Fruit fly (Drosophila melanogaster): ENCODE measurements around the gene CG34179.

DNA sequence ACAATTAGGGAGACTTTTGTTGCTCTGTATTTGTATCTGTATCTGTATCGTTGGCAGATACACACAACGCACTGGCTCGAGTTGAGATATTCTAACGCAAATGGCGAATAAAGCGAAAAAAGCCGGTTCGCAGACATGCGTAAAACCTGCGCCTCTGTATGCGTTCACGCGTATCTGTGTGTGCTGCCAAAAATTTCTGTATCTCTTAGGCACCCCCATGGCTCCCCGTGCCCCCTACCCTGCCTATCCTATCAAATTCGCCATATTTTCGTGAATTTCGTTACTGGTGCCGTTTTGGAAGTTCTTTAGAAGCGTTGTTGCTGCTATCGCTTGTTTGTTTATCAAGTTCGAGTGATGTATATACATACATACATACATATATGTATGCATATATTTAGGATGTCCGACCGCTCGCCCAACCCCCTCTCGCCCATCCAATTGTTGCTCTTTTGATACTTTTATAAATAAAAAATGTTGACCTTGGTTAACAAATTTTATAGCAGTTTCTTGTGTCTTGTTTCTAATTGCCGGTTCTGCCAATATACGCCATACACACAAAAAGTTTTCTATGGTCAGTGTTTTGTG, 37.3 kb upstream of the CG34179 start:
- TF ChIP-seq EcR (GFP tag; optimal IDR thresholded peaks at IDR 0.05) = no peak
- TF ChIP-seq usp (GFP tag; optimal IDR thresholded peaks at IDR 0.05) = no peak
- no peak for TF ChIP-seq Dll (optimal IDR thresholded peaks at IDR 0.05)
- TF ChIP-seq pan (optimal IDR thresholded peaks at IDR 0.05) = no peak
- TF ChIP-seq psq (optimal IDR thresholded peaks at IDR 0.05) = no peak
- TF ChIP-seq CG8478 (optimal IDR thresholded peaks at IDR 0.05) = no peak
